Fruit fly (Drosophila melanogaster): ENCODE data around the gene CG12099.

CG12099 gene

dm6 chr3L:1586266-1587054, 28.2 kb upstream of the CG12099 start:
- TF ChIP-seq CG1602 (GFP tag; optimal IDR thresholded peaks at IDR 0.05) (no peak), cg (GFP tag; optimal IDR thresholded peaks at IDR 0.05) (peak; percentile 39), stc (GFP tag; IDR thresholded peaks at IDR 0.05) (no peak; the same call in 1 of the 2 replicates), CG2116 (GFP tag; optimal IDR thresholded peaks at IDR 0.05) (no peak), ERR (GFP tag; optimal IDR thresholded peaks at IDR 0.05) (no peak), gro (GFP tag; optimal IDR thresholded peaks at IDR 0.05) (peak; percentile 20), CG8281 (tag; optimal IDR thresholded peaks at IDR 0.05) (no peak), Atf3 (GFP tag; optimal IDR thresholded peaks at IDR 0.05) (no peak), tap (tag; optimal IDR thresholded peaks at IDR 0.05) (no peak), Dll (GFP tag; IDR thresholded peaks at IDR 0.05; ENCODE audit: partially characterized antibody) (peak; percentile 70; the same call in 3 of the 4 replicates), Jarid2 (GFP tag; optimal IDR thresholded peaks at IDR 0.05) (peak; percentile 98), row (GFP tag; IDR thresholded peaks at IDR 0.05) (no peak), ro (GFP tag; IDR thresholded peaks at IDR 0.05) (no peak), CG7786 (GFP tag; optimal IDR thresholded peaks at IDR 0.05) (no peak), gfzf (GFP tag; optimal IDR thresholded peaks at IDR 0.05) (no peak), Atf6 (GFP tag; IDR thresholded peaks at IDR 0.05) (0 out of 2 replicates have a peak, but pooled peaks have one; percentile 36), CG8089 (GFP tag; optimal IDR thresholded peaks at IDR 0.05) (no peak), BEAF-32 (GFP tag; optimal IDR thresholded peaks at IDR 0.05) (no peak), luna (GFP tag; optimal IDR thresholded peaks at IDR 0.05) (no peak), HLHmδ (GFP tag; optimal IDR thresholded peaks at IDR 0.05) (peak; percentile 73), CG11695 (GFP tag; IDR thresholded peaks at IDR 0.05) (peak; percentile 54; the same call in 2 of the 3 replicates), sisA (GFP tag; IDR thresholded peaks at IDR 0.05) (no peak), caup (GFP tag; optimal IDR thresholded peaks at IDR 0.05; ENCODE audit: severe bottlenecking) (peak; percentile 17), Fer2 (tag; optimal IDR thresholded peaks at IDR 0.05) (no peak), gsb-n (tag; optimal IDR thresholded peaks at IDR 0.05) (no peak), Hr78 (GFP tag; optimal IDR thresholded peaks at IDR 0.05) (no peak), CG8478 (optimal IDR thresholded peaks at IDR 0.05) (no peak), gem (tag; optimal IDR thresholded peaks at IDR 0.05) (no peak), nau (GFP tag; optimal IDR thresholded peaks at IDR 0.05) (no peak), CG42726 (GFP tag; IDR thresholded peaks at IDR 0.05; ENCODE audit: partially characterized antibody) (no peak; the same call in 1 of the 2 replicates), fd102C (GFP tag; optimal IDR thresholded peaks at IDR 0.05) (no peak), CG10543 (GFP tag; optimal IDR thresholded peaks at IDR 0.05) (peak; percentile 5), corto (GFP tag; optimal IDR thresholded peaks at IDR 0.05) (peak; percentile 10), CG31224 (GFP tag; IDR thresholded peaks at IDR 0.05) (no peak), Opbp (GFP tag; IDR thresholded peaks at IDR 0.05; ENCODE audit: partially characterized antibody) (peak; percentile 55; the same call in 1 of the 3 replicates), CTCF (GFP tag; optimal IDR thresholded peaks at IDR 0.05) (peak; percentile 2), dmrt11E (tag; optimal IDR thresholded peaks at IDR 0.05) (no peak), schlank (tag; optimal IDR thresholded peaks at IDR 0.05) (no peak), run (tag; optimal IDR thresholded peaks at IDR 0.05) (no peak), gsb (GFP tag; IDR thresholded peaks at IDR 0.05) (no peak), seq (GFP tag; IDR thresholded peaks at IDR 0.05) (peak; percentile 30; the same call in 1 of the 2 replicates), CG4282 (GFP tag; optimal IDR thresholded peaks at IDR 0.05) (no peak), gcm (GFP tag; optimal IDR thresholded peaks at IDR 0.05) (peak; percentile 22), ftz-f1 (GFP tag; optimal IDR thresholded peaks at IDR 0.05) (peak; percentile 9), HmgZ (tag; optimal IDR thresholded peaks at IDR 0.05) (no peak), sqz (GFP tag; optimal IDR thresholded peaks at IDR 0.05) (no peak), Nf-YB (GFP tag; optimal IDR thresholded peaks at IDR 0.05) (no peak), psq (GFP tag; optimal IDR thresholded peaks at IDR 0.05) (no peak), Myb (GFP tag; optimal IDR thresholded peaks at IDR 0.05) (no peak)
